Worm (Caenorhabditis elegans) whole organism, L4 larva: ENCODE results near the gene H06I04.6.

Experiments
- D1046.2 ChIP-seq: fragments of 200-800 bp; sonication (Bioruptor generic); IDR thresholded peaks from 2 replicates; pipeline ENCODE4 v1.3.6; 2022; ENCODE audit warnings: missing genetic modification characterization, missing compliant biosample characterization
- F49E8.2 ChIP-seq: sonication (generic microtip); optimal IDR thresholded peaks from 2 replicates; lab custom pipeline; 2016; ENCODE audit warnings: missing compliant biosample characterization, mild to moderate bottlenecking, missing genetic modification characterization, borderline replicate concordance
- R02D3.7 ChIP-seq: fragments of 150-350 bp; sonication (generic microtip); optimal IDR thresholded peaks from 3 replicates; lab custom pipeline; 2014; ENCODE audit warnings: missing biosample characterization, missing genetic modification characterization
- Y48G9A.11 ChIP-seq: fragments of 200-800 bp; sonication (Bioruptor generic); IDR thresholded peaks from 2 replicates; pipeline ENCODE4 v1.3.6; 2022; ENCODE audit warnings: missing genetic modification reagents, missing genetic modification characterization, missing compliant biosample characterization
- ZK546.5 ChIP-seq, 2 experiments: sonication (generic microtip); optimal IDR thresholded peaks; 2 replicates each; lab custom pipeline; 2017; ENCODE audit warnings: missing biosample characterization in 2 of 2, missing genetic modification characterization in 2 of 2
- aha-1 ChIP-seq: fragments of 150-350 bp; peaks from one replicate; lab custom pipeline; 2014; ENCODE audit warnings: missing biosample characterization, missing genetic modification characterization
- ama-1 ChIP-seq: fragments of 150-350 bp; optimal IDR thresholded peaks from 2 replicates; lab custom pipeline; 2014; ENCODE audit warnings: inconsistent platforms, mixed read lengths
- arid-1 ChIP-seq: fragments of 200-800 bp; sonication (Bioruptor generic); conservative IDR thresholded peaks from 2 replicates; pipeline ENCODE4 v1.3.6; 2022; ENCODE audit warnings: missing genetic modification reagents, missing genetic modification characterization, missing compliant biosample characterization
- attf-4 ChIP-seq: sonication (generic microtip); optimal IDR thresholded peaks from 3 replicates; lab custom pipeline; 2017; ENCODE audit warnings: missing biosample characterization, missing genetic modification characterization
- ceh-28 ChIP-seq: fragments of 150-350 bp; optimal IDR thresholded peaks from 2 replicates; lab custom pipeline; 2014; ENCODE audit warnings: missing biosample characterization, missing genetic modification reagents, missing genetic modification characterization
- ces-1 ChIP-seq: fragments of 150-350 bp; sonication (generic microtip); optimal IDR thresholded peaks from 4 replicates; lab custom pipeline; 2014; ENCODE audit warnings: missing biosample characterization, missing genetic modification reagents, missing genetic modification characterization
- cey-2 ChIP-seq: sonication (generic microtip); optimal IDR thresholded peaks from 3 replicates; lab custom pipeline; 2017; ENCODE audit warnings: missing genetic modification characterization, mild to moderate bottlenecking, missing compliant biosample characterization, antibody characterized with exemption, borderline replicate concordance; ENCODE audit not compliant: insufficient read depth
- ctbp-1 ChIP-seq: fragments of 200-800 bp; sonication (Bioruptor generic); IDR thresholded peaks from 2 replicates; pipeline ENCODE4 v1.3.6; 2022; ENCODE audit warnings: missing genetic modification reagents, missing genetic modification characterization, missing compliant biosample characterization
- dmd-6 ChIP-seq: fragments of 200-800 bp; sonication (Bioruptor generic); IDR thresholded peaks from 2 replicates; pipeline ENCODE4 v1.3.6; 2022; ENCODE audit warnings: missing genetic modification reagents, missing genetic modification characterization, missing compliant biosample characterization
- dmd-8 ChIP-seq: fragments of 200-800 bp; sonication (Bioruptor generic); IDR thresholded peaks from 2 replicates; pipeline ENCODE4 v1.3.6; 2022; ENCODE audit warnings: missing genetic modification characterization, missing compliant biosample characterization
- dpl-1 ChIP-seq: fragments of 150-350 bp; optimal IDR thresholded peaks from 2 replicates; lab custom pipeline; 2014; ENCODE audit warnings: missing biosample characterization, missing genetic modification reagents, missing genetic modification characterization
- duxl-1 ChIP-seq: sonication (generic microtip); optimal IDR thresholded peaks from 2 replicates; lab custom pipeline; 2016; ENCODE audit warnings: mild to moderate bottlenecking, missing genetic modification characterization, moderate library complexity, missing compliant biosample characterization; ENCODE audit not compliant: poor library complexity
- dve-1 ChIP-seq: sonication (generic microtip); optimal IDR thresholded peaks from 2 replicates; lab custom pipeline; 2017; ENCODE audit warnings: antibody characterized with exemption, mild to moderate bottlenecking, missing genetic modification characterization, missing compliant biosample characterization; ENCODE audit not compliant: insufficient read depth
- egl-27 ChIP-seq: sonication (generic microtip); optimal IDR thresholded peaks from 3 replicates; lab custom pipeline; 2017; ENCODE audit warnings: missing biosample characterization, missing genetic modification reagents, missing genetic modification characterization
- egl-43 ChIP-seq: fragments of 200-800 bp; sonication (Bioruptor generic); IDR thresholded peaks from 2 replicates; pipeline ENCODE4 v1.3.6; 2022; ENCODE audit warnings: missing genetic modification reagents, missing genetic modification characterization, missing compliant biosample characterization
- fos-1 ChIP-seq: fragments of 150-350 bp; optimal IDR thresholded peaks from 2 replicates; lab custom pipeline; 2014; ENCODE audit warnings: missing biosample characterization, missing genetic modification characterization
- gei-8 ChIP-seq: fragments of 200-800 bp; sonication (Bioruptor generic); optimal IDR thresholded peaks from 2 replicates; lab custom pipeline; 2018; ENCODE audit warnings: mild to moderate bottlenecking, missing genetic modification characterization, missing compliant biosample characterization
- hlh-11 ChIP-seq: fragments of 200-800 bp; sonication (Bioruptor generic); optimal IDR thresholded peaks from 2 replicates; lab custom pipeline; 2018; ENCODE audit warnings: mild to moderate bottlenecking, missing genetic modification characterization, missing compliant biosample characterization
- hlh-30 ChIP-seq: sonication (generic microtip); optimal IDR thresholded peaks from 2 replicates; lab custom pipeline; 2017; ENCODE audit warnings: antibody characterized with exemption, mild to moderate bottlenecking, missing genetic modification characterization, missing compliant biosample characterization; ENCODE audit not compliant: insufficient read depth
- lin-1 ChIP-seq: fragments of 200-800 bp; sonication (Bioruptor generic); IDR thresholded peaks from 2 replicates; pipeline ENCODE4 v1.3.6; 2022; ENCODE audit warnings: missing genetic modification reagents, missing genetic modification characterization, missing compliant biosample characterization
- lin-15B ChIP-seq: fragments of 150-350 bp; sonication (generic microtip); optimal IDR thresholded peaks from 3 replicates; lab custom pipeline; 2014; ENCODE audit warnings: missing biosample characterization, missing genetic modification characterization
- lin-38 ChIP-seq: fragments of 200-800 bp; sonication (Bioruptor generic); IDR thresholded peaks from 2 replicates; pipeline ENCODE4 v1.3.6; 2022; ENCODE audit warnings: missing genetic modification reagents, missing genetic modification characterization, missing compliant biosample characterization
- lin-39 ChIP-seq: fragments of 150-350 bp; optimal IDR thresholded peaks from 2 replicates; lab custom pipeline; 2014; ENCODE audit warnings: missing biosample characterization, missing genetic modification reagents, missing genetic modification characterization
- mxl-3 ChIP-seq: fragments of 200-800 bp; sonication (Bioruptor generic); optimal IDR thresholded peaks from 2 replicates; lab custom pipeline; 2018; ENCODE audit warnings: mild to moderate bottlenecking, missing genetic modification characterization, missing compliant biosample characterization
- nhr-10 ChIP-seq: fragments of 150-350 bp; optimal IDR thresholded peaks from 2 replicates; lab custom pipeline; 2014; ENCODE audit warnings: missing biosample characterization, missing genetic modification characterization
- nhr-237 ChIP-seq: sonication (generic microtip); optimal IDR thresholded peaks from 2 replicates; lab custom pipeline; 2017; ENCODE audit warnings: missing biosample characterization, missing genetic modification characterization
- nhr-48 ChIP-seq: sonication (generic microtip); optimal IDR thresholded peaks from 2 replicates; lab custom pipeline; 2016; ENCODE audit warnings: mild to moderate bottlenecking, missing genetic modification characterization, missing compliant biosample characterization
- nhr-6 ChIP-seq: fragments of 150-350 bp; optimal IDR thresholded peaks from 2 replicates; lab custom pipeline; 2014; ENCODE audit warnings: missing biosample characterization, missing genetic modification characterization
- php-3 ChIP-seq: fragments of 200-800 bp; sonication (Bioruptor generic); IDR thresholded peaks from 2 replicates; pipeline ENCODE4 v1.3.6; 2022; ENCODE audit warnings: missing genetic modification reagents, missing genetic modification characterization, missing compliant biosample characterization
- pqm-1 ChIP-seq: sonication (generic microtip); optimal IDR thresholded peaks from 2 replicates; lab custom pipeline; 2017; ENCODE audit warnings: missing biosample characterization, missing genetic modification characterization
- rbr-2 ChIP-seq: sonication (generic microtip); optimal IDR thresholded peaks from 2 replicates; lab custom pipeline; 2016; ENCODE audit warnings: missing genotype, missing genetic modification characterization, missing compliant biosample characterization
- skn-1 ChIP-seq: fragments of 150-350 bp; optimal IDR thresholded peaks from 2 replicates; lab custom pipeline; 2014; ENCODE audit warnings: missing biosample characterization, missing genetic modification characterization
- spr-1 ChIP-seq: sonication (generic microtip); optimal IDR thresholded peaks from 2 replicates; lab custom pipeline; 2016; ENCODE audit warnings: mild to moderate bottlenecking, missing genetic modification characterization, missing compliant biosample characterization
- tra-1 ChIP-seq: fragments of 200-800 bp; sonication (Bioruptor generic); IDR thresholded peaks from 2 replicates; pipeline ENCODE4 v1.3.6; 2022; ENCODE audit warnings: missing genetic modification reagents, missing genetic modification characterization, missing compliant biosample characterization
- zag-1 ChIP-seq: fragments of 150-350 bp; optimal IDR thresholded peaks from 2 replicates; lab custom pipeline; 2014; ENCODE audit warnings: missing biosample characterization, missing genetic modification characterization
- zfp-3 ChIP-seq: fragments of 200-800 bp; sonication (Bioruptor generic); conservative IDR thresholded peaks from 2 replicates; pipeline ENCODE4 v1.3.6; 2022; ENCODE audit warnings: missing genetic modification reagents, missing genetic modification characterization, missing compliant biosample characterization
- zip-11 ChIP-seq: fragments of 200-800 bp; sonication (Bioruptor generic); IDR thresholded peaks from 2 replicates; pipeline ENCODE4 v1.3.6; 2022; ENCODE audit warnings: missing genetic modification characterization, missing compliant biosample characterization
- zip-2 ChIP-seq: fragments of 150-350 bp; optimal IDR thresholded peaks from 2 replicates; lab custom pipeline; 2014; ENCODE audit warnings: missing biosample characterization, missing genetic modification characterization

The H06I04.6 gene

ce11 chrIII:3070026-3070573 lies 6.0 kb upstream of the H06I04.6 start, which contains the start of gene H06I04.3 (continued):
- TF ChIP-seq Y48G9A.11 (GFP tag; lab: Robert Waterston, UW) (peak; percentile 88), ama-1 (lab: Kevin White, UChicago) (no peak), egl-43 (GFP tag; lab: Robert Waterston, UW) (no peak), attf-4 (tag; lab: Kevin White, UChicago) (no peak), ZK546.5 (tag; optimal IDR thresholded peaks at IDR 0.05; lab: Kevin White, UChicago) (no peak), cey-2 (tag; lab: Kevin White, UChicago) (no peak), dpl-1 (GFP tag; lab: Kevin White, UChicago) (peak; percentile 77)

ce11 chrIII:3069101-3069500 lies 5.0 kb upstream of the H06I04.6 start:
- no peak for TF ChIP-seq R02D3.7 (tag; lab: Kevin White, UChicago)
- TF ChIP-seq lin-39, result no peak
- TF ChIP-seq F49E8.2, result peak; percentile 55
- TF ChIP-seq nhr-237, result no peak
- TF ChIP-seq dve-1, result no peak
- TF ChIP-seq ctbp-1 (GFP tag; lab: Robert Waterston, UW), result 0 out of 2 replicates have a peak, but pooled peaks have one; percentile 34
- TF ChIP-seq php-3 (GFP tag; lab: Robert Waterston, UW), result no peak
- no peak for TF ChIP-seq zip-2 (tag; lab: Kevin White, UChicago)
- TF ChIP-seq ceh-28 (tag; lab: Kevin White, UChicago), result no peak
- peak; percentile 30 for TF ChIP-seq ama-1 (lab: Kevin White, UChicago)
- TF ChIP-seq mxl-3 (GFP tag; lab: Kevin White, UChicago), result no peak
- TF ChIP-seq tra-1 (GFP tag; lab: Robert Waterston, UW), result 0 out of 2 replicates have a peak, but pooled peaks have one; percentile 22
- TF ChIP-seq lin-1 (GFP tag; lab: Robert Waterston, UW), result no peak
- TF ChIP-seq fos-1 (tag; lab: Kevin White, UChicago), result no peak
- no peak for TF ChIP-seq zip-11
- no peak for TF ChIP-seq skn-1 (tag; lab: Kevin White, UChicago)
- TF ChIP-seq hlh-30 (tag; lab: Kevin White, UChicago), result no peak
- no peak for TF ChIP-seq rbr-2 (tag; lab: Kevin White, UChicago)
- no peak for TF ChIP-seq aha-1
- no peak for TF ChIP-seq lin-15B (tag; lab: Kevin White, UChicago)
- TF ChIP-seq D1046.2 (GFP tag; lab: Robert Waterston, UW), result 0 out of 2 replicates have a peak, but pooled peaks have one; percentile 64
- TF ChIP-seq dmd-8, result 0 out of 2 replicates have a peak, but pooled peaks have one; percentile 17
- TF ChIP-seq egl-27 (tag; lab: Kevin White, UChicago), result no peak
- TF ChIP-seq Y48G9A.11 (GFP tag; lab: Robert Waterston, UW), result peak; percentile 85
- TF ChIP-seq lin-38 (GFP tag; lab: Robert Waterston, UW), result peak; percentile 80
- TF ChIP-seq arid-1 (GFP tag; lab: Robert Waterston, UW), result peak; percentile 55; the same call in 1 of the 2 replicates
- TF ChIP-seq ces-1 (GFP tag; lab: Kevin White, UChicago), result no peak
- TF ChIP-seq nhr-48, result no peak
- TF ChIP-seq dmd-6, result no peak
- TF ChIP-seq zfp-3 (GFP tag; lab: Robert Waterston, UW), result no peak
- TF ChIP-seq spr-1 (tag; lab: Kevin White, UChicago), result no peak
- no peak for TF ChIP-seq gei-8 (GFP tag; lab: Kevin White, UChicago)
- no peak for TF ChIP-seq ZK546.5 (tag; optimal IDR thresholded peaks at IDR 0.05; lab: Kevin White, UChicago)
- no peak for TF ChIP-seq cey-2 (tag; lab: Kevin White, UChicago)
- no peak for TF ChIP-seq zag-1 (tag; lab: Kevin White, UChicago)
- TF ChIP-seq hlh-11 (tag; lab: Kevin White, UChicago), result no peak
- no peak for TF ChIP-seq nhr-10 (tag; lab: Kevin White, UChicago)
- no peak for TF ChIP-seq pqm-1 (tag; lab: Kevin White, UChicago)
- TF ChIP-seq duxl-1, result no peak
- no peak for TF ChIP-seq nhr-6 (tag; lab: Kevin White, UChicago)
